Worm (Caenorhabditis elegans) whole organism, L1 larva: Measurements from ENCODE around the gene C39D10.7.

ENCODE experiments used
- C04F5.9 ChIP-seq: sonication (generic microtip); optimal IDR thresholded peaks from 2 replicates; lab custom pipeline; 2016; ENCODE audit warnings: missing genetic modification characterization, missing compliant biosample characterization
- C16A3.4 ChIP-seq: fragments of 150-350 bp; optimal IDR thresholded peaks from 2 replicates; lab custom pipeline; 2014; ENCODE audit warnings: missing biosample characterization, missing genetic modification characterization
- F16B12.6 ChIP-seq: fragments of 150-350 bp; optimal IDR thresholded peaks from 2 replicates; lab custom pipeline; 2014; ENCODE audit warnings: missing biosample characterization, missing genetic modification characterization
- Y116A8C.19 ChIP-seq: sonication (generic microtip); optimal IDR thresholded peaks from 2 replicates; lab custom pipeline; 2016; ENCODE audit warnings: missing compliant biosample characterization, missing genetic modification characterization, borderline replicate concordance
- aha-1 ChIP-seq: fragments of 150-350 bp; optimal IDR thresholded peaks from 2 replicates; lab custom pipeline; 2014; ENCODE audit warnings: missing biosample characterization, missing genetic modification characterization
- blmp-1 ChIP-seq: fragments of 150-350 bp; optimal IDR thresholded peaks from 2 replicates; lab custom pipeline; 2014; ENCODE audit warnings: missing biosample characterization, missing genetic modification characterization
- ceh-63 ChIP-seq: fragments of 200-800 bp; sonication (Bioruptor generic); optimal IDR thresholded peaks from 2 replicates; lab custom pipeline; 2018; ENCODE audit warnings: mild to moderate bottlenecking, missing genetic modification characterization, missing compliant biosample characterization
- ceh-82 ChIP-seq, 3 experiments: fragments of 150-350 bp in 1 of 3; sonication (generic microtip) in 2 of 3; optimal IDR thresholded peaks; 2 replicates each; lab custom pipeline; 2014 to 2017; ENCODE audit warnings: missing biosample characterization in 3 of 3, missing genetic modification characterization in 3 of 3
- ceh-88 ChIP-seq: fragments of 200-800 bp; sonication (Bioruptor generic); IDR thresholded peaks from 2 replicates; pipeline ENCODE4 v1.3.6; 2022; ENCODE audit warnings: missing genetic modification characterization, missing compliant biosample characterization
- dpl-1 ChIP-seq, 3 experiments: fragments of 150-350 bp in 2 of 3; sonication (generic microtip) in 1 of 3; optimal IDR thresholded peaks; 2 replicates each; lab custom pipeline; 2014 to 2017; ENCODE audit warnings: missing biosample characterization in 3 of 3, missing genetic modification characterization in 3 of 3, missing genetic modification reagents in 3 of 3
- efl-1 ChIP-seq, 4 experiments: fragments of 150-350 bp; optimal IDR thresholded peaks in 3 of 4; peaks in 1 of 4; 1 replicate in 1 of 4; 2 replicates in 3 of 4; lab custom pipeline; 2014; ENCODE audit warnings: missing biosample characterization in 2 of 4, missing genetic modification characterization in 2 of 4, missing genetic modification reagents in 2 of 4
- egl-27 ChIP-seq, 2 experiments: fragments of 150-350 bp in 1 of 2; sonication (generic microtip); optimal IDR thresholded peaks; 3 replicates each; lab custom pipeline; 2017 to 2018; ENCODE audit warnings: missing biosample characterization in 2 of 2, missing genetic modification characterization in 2 of 2, missing genetic modification reagents in 2 of 2
- elt-2 ChIP-seq: sonication (generic microtip); optimal IDR thresholded peaks from 2 replicates; lab custom pipeline; 2016; ENCODE audit warnings: missing genetic modification characterization, mild to moderate bottlenecking, inconsistent platforms, missing compliant biosample characterization, missing genetic modification reagents
- elt-3 ChIP-seq, 6 experiments: fragments of 150-350 bp in 1 of 6; sonication (generic microtip); optimal IDR thresholded peaks; 2 replicates each; lab custom pipeline; 2017 to 2018; ENCODE audit warnings: missing biosample characterization in 6 of 6, missing genetic modification characterization in 6 of 6, inconsistent platforms in 1 of 6
- fkh-10 ChIP-seq: sonication (generic microtip); optimal IDR thresholded peaks from 2 replicates; lab custom pipeline; 2017; ENCODE audit warnings: missing biosample characterization, missing genetic modification reagents, missing genetic modification characterization
- fkh-8 ChIP-seq: sonication (generic microtip); optimal IDR thresholded peaks from 2 replicates; lab custom pipeline; 2016; ENCODE audit warnings: mild to moderate bottlenecking, missing genetic modification characterization, missing compliant biosample characterization
- fos-1 ChIP-seq: fragments of 150-350 bp; optimal IDR thresholded peaks from 2 replicates; lab custom pipeline; 2014; ENCODE audit warnings: missing biosample characterization, missing genetic modification characterization
- grh-1 ChIP-seq: fragments of 200-800 bp; sonication (Bioruptor generic); IDR thresholded peaks from 2 replicates; pipeline ENCODE4 v1.3.6; 2022; ENCODE audit warnings: missing genetic modification reagents, missing genetic modification characterization, missing compliant biosample characterization
- isw-1 ChIP-seq: fragments of 200-800 bp; sonication (Bioruptor generic); IDR thresholded peaks from 2 replicates; pipeline ENCODE4 v1.3.6; 2022; ENCODE audit warnings: missing genetic modification characterization, missing compliant biosample characterization
- jun-1 ChIP-seq: fragments of 150-350 bp; optimal IDR thresholded peaks from 2 replicates; lab custom pipeline; 2014; ENCODE audit warnings: missing biosample characterization, missing genetic modification reagents, missing genetic modification characterization
- lin-14 ChIP-seq: fragments of 200-800 bp; sonication (Bioruptor generic); optimal IDR thresholded peaks from 2 replicates; lab custom pipeline; 2018; ENCODE audit warnings: mild to moderate bottlenecking, missing genetic modification characterization, moderate library complexity, missing compliant biosample characterization
- lin-35 ChIP-seq, 2 experiments: fragments of 150-350 bp; optimal IDR thresholded peaks; 2 replicates each; lab custom pipeline; 2014; ENCODE audit warnings: missing biosample characterization in 2 of 2, missing genetic modification characterization in 2 of 2, missing genetic modification reagents in 2 of 2
- lsy-2 ChIP-seq, 2 experiments: fragments of 150-350 bp; optimal IDR thresholded peaks; 2 replicates each; lab custom pipeline; 2014; ENCODE audit warnings: missing biosample characterization in 2 of 2, missing genetic modification characterization in 2 of 2
- mdl-1 ChIP-seq, 2 experiments: fragments of 150-350 bp; optimal IDR thresholded peaks; 2 replicates each; lab custom pipeline; 2014 to 2017; ENCODE audit warnings: missing biosample characterization in 2 of 2, missing genetic modification characterization in 2 of 2, inconsistent platforms in 1 of 2
- mep-1 ChIP-seq: fragments of 150-350 bp; optimal IDR thresholded peaks from 2 replicates; lab custom pipeline; 2014; ENCODE audit warnings: missing biosample characterization, missing genetic modification characterization
- nhr-19 ChIP-seq: fragments of 200-800 bp; sonication (Bioruptor generic); conservative IDR thresholded peaks from 2 replicates; pipeline ENCODE4 v1.3.6; 2022; ENCODE audit warnings: missing genetic modification characterization, missing compliant biosample characterization
- nhr-20 ChIP-seq: sonication (generic microtip); optimal IDR thresholded peaks from 2 replicates; lab custom pipeline; 2016; ENCODE audit warnings: mild to moderate bottlenecking, missing genetic modification characterization, missing compliant biosample characterization
- nhr-47 ChIP-seq: sonication (generic microtip); optimal IDR thresholded peaks from 2 replicates; lab custom pipeline; 2016; ENCODE audit warnings: mild to moderate bottlenecking, missing genetic modification characterization, moderate library complexity, missing compliant biosample characterization
- nhr-71 ChIP-seq: sonication (generic microtip); optimal IDR thresholded peaks from 2 replicates; lab custom pipeline; 2016; ENCODE audit warnings: mild to moderate bottlenecking, missing genetic modification characterization, moderate library complexity, missing compliant biosample characterization
- nhr-77 ChIP-seq: fragments of 150-350 bp; optimal IDR thresholded peaks from 2 replicates; lab custom pipeline; 2014; ENCODE audit warnings: missing biosample characterization, missing genetic modification characterization
- nhr-85 ChIP-seq: sonication (generic microtip); peaks from one replicate; lab custom pipeline; 2016; ENCODE audit warnings: missing genetic modification characterization, inconsistent platforms, missing compliant biosample characterization
- nhr-90 ChIP-seq: sonication (generic microtip); optimal IDR thresholded peaks from 2 replicates; lab custom pipeline; 2016; ENCODE audit warnings: mild to moderate bottlenecking, missing genetic modification characterization, missing compliant biosample characterization; ENCODE audit not compliant: poor library complexity
- pqm-1 ChIP-seq: sonication (generic microtip); optimal IDR thresholded peaks from 3 replicates; lab custom pipeline; 2017; ENCODE audit warnings: missing biosample characterization, missing genetic modification characterization
- rnt-1 ChIP-seq: sonication (generic microtip); optimal IDR thresholded peaks from 2 replicates; lab custom pipeline; 2016; ENCODE audit warnings: mild to moderate bottlenecking, missing genetic modification characterization, moderate library complexity, missing compliant biosample characterization
- snu-23 ChIP-seq: sonication (generic microtip); optimal IDR thresholded peaks from 2 replicates; lab custom pipeline; 2016; ENCODE audit warnings: missing genetic modification characterization, missing compliant biosample characterization
- sptf-1 ChIP-seq: fragments of 150-350 bp; optimal IDR thresholded peaks from 2 replicates; lab custom pipeline; 2014; ENCODE audit warnings: missing biosample characterization, missing genetic modification characterization
- sup-37 ChIP-seq: fragments of 200-800 bp; sonication (Bioruptor generic); optimal IDR thresholded peaks from 2 replicates; lab custom pipeline; 2018; ENCODE audit warnings: mild to moderate bottlenecking, missing genetic modification characterization, missing compliant biosample characterization
- swsn-7 ChIP-seq: sonication (generic microtip); optimal IDR thresholded peaks from 2 replicates; lab custom pipeline; 2016; ENCODE audit warnings: missing genetic modification characterization, missing compliant biosample characterization
- tbx-2 ChIP-seq: sonication (generic microtip); optimal IDR thresholded peaks from 2 replicates; lab custom pipeline; 2016; ENCODE audit warnings: missing genetic modification characterization, missing compliant biosample characterization
- unc-130 ChIP-seq: fragments of 150-350 bp; optimal IDR thresholded peaks from 2 replicates; lab custom pipeline; 2017; ENCODE audit warnings: missing biosample characterization, missing genetic modification characterization, inconsistent platforms
- unc-98 ChIP-seq: fragments of 200-800 bp; sonication (Bioruptor generic); IDR thresholded peaks from 2 replicates; pipeline ENCODE4 v1.3.6; 2022; ENCODE audit warnings: missing genetic modification characterization, missing compliant biosample characterization
- vab-15 ChIP-seq: sonication (generic microtip); optimal IDR thresholded peaks from 2 replicates; lab custom pipeline; 2017; ENCODE audit warnings: missing genotype, mild to moderate bottlenecking, missing genetic modification characterization, missing compliant biosample characterization
- xbp-1 ChIP-seq: sonication (generic microtip); optimal IDR thresholded peaks from 2 replicates; lab custom pipeline; 2016; ENCODE audit warnings: missing genetic modification characterization, missing compliant biosample characterization

The C39D10.7 gene

DNA sequence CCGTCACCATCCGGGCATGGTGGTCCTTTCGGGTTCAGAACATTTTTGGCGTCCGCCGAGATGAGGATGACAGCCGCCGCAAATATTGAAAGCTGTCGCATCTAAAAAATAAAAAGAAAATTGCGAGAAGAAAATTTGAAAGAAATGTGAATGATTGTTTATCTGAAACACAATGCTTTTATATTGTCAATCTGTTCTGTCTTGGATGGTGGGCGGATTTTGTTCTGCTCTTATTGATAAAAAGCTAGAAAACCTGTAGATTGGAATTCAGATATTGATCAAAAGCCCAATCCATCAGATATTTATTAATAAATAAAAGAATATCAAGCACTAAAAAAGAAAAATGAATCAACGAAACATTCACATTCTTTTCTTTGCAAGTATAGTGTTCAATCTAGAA is at the start of gene C39D10.7:
Gene C39D10.7, minus strand, starts transcription at position 101 of the 400 bp plus-strand sequence.
- no peak for TF ChIP-seq egl-27 (tag; optimal IDR thresholded peaks at IDR 0.05; lab: Kevin White, UChicago)
- TF ChIP-seq rnt-1, result no peak
- no peak for TF ChIP-seq isw-1
- no peak for TF ChIP-seq pqm-1 (tag; lab: Kevin White, UChicago)
- no peak for TF ChIP-seq sptf-1
- TF ChIP-seq fkh-8 (tag; lab: Kevin White, UChicago), result no peak
- no peak for TF ChIP-seq ceh-82 (tag; optimal IDR thresholded peaks at IDR 0.05; lab: Kevin White, UChicago)
- TF ChIP-seq C04F5.9 (tag; lab: Kevin White, UChicago), result no peak
- TF ChIP-seq fkh-10, result no peak
- TF ChIP-seq swsn-7 (tag; lab: Kevin White, UChicago), result no peak
- no peak for TF ChIP-seq unc-98 (GFP tag; lab: Robert Waterston, UW)

ce11 chrX:7962056-7962485 is 48.3 kb upstream of the C39D10.7 start:
- peak in 1 of 2 experiments; percentile 46 for TF ChIP-seq efl-1 (optimal IDR thresholded peaks at IDR 0.05; lab: Kevin White, UChicago)
- peak in 1 of 2 experiments; percentile 8 for TF ChIP-seq efl-1 (GFP tag; optimal IDR thresholded peaks at IDR 0.05 in 1 of 2; lab: Kevin White, UChicago)
- TF ChIP-seq C16A3.4 (tag; lab: Kevin White, UChicago), result peak; percentile 12
- TF ChIP-seq lin-14 (GFP tag; lab: Kevin White, UChicago), result peak; percentile 79
- TF ChIP-seq snu-23, result peak; percentile 72
- no peak for TF ChIP-seq vab-15 (tag; lab: Kevin White, UChicago)
- peak in 3 of 6 experiments; percentile 28 to 60 (median 59) for TF ChIP-seq elt-3 (tag; optimal IDR thresholded peaks at IDR 0.05; lab: Kevin White, UChicago)
- peak; percentile 19 for TF ChIP-seq unc-130 (tag; lab: Kevin White, UChicago)
- TF ChIP-seq nhr-77 (tag; lab: Kevin White, UChicago), result peak; percentile 40
- peak; percentile 40 for TF ChIP-seq blmp-1 (tag; lab: Kevin White, UChicago)
- peak; percentile 73 for TF ChIP-seq nhr-20
- TF ChIP-seq F16B12.6, result peak; percentile 68
- TF ChIP-seq ceh-63 (GFP tag; lab: Kevin White, UChicago), result no peak
- no peak for TF ChIP-seq ceh-88 (GFP tag; lab: Robert Waterston, UW)
- no peak for TF ChIP-seq Y116A8C.19
- peak in 1 of 2 experiments; percentile 38 for TF ChIP-seq mdl-1 (tag; optimal IDR thresholded peaks at IDR 0.05; lab: Kevin White, UChicago)
- peak; percentile 24; the same call in 1 of the 2 replicates for TF ChIP-seq nhr-19
- TF ChIP-seq sup-37, result no peak
- peak; percentile 95 for TF ChIP-seq elt-2 (tag; lab: Kevin White, UChicago)
- TF ChIP-seq nhr-47 (tag; lab: Kevin White, UChicago), result peak; percentile 54
- TF ChIP-seq ceh-82 (tag; optimal IDR thresholded peaks at IDR 0.05; lab: Kevin White, UChicago), result peak in 1 of 3 experiments; percentile 45
- peak; percentile 10 for TF ChIP-seq fos-1 (tag; lab: Kevin White, UChicago)
- TF ChIP-seq xbp-1 (tag; lab: Kevin White, UChicago), result peak; percentile 37
- TF ChIP-seq tbx-2 (tag; lab: Kevin White, UChicago), result peak; percentile 39
- peak; percentile 49 for TF ChIP-seq nhr-90 (tag; lab: Kevin White, UChicago)
- TF ChIP-seq swsn-7 (tag; lab: Kevin White, UChicago), result peak; percentile 17
- peak; percentile 92 for TF ChIP-seq nhr-85 (tag; lab: Kevin White, UChicago)
- TF ChIP-seq jun-1 (tag; lab: Kevin White, UChicago), result peak; percentile 19
- no peak for TF ChIP-seq fkh-10
- TF ChIP-seq pqm-1 (tag; lab: Kevin White, UChicago), result peak; percentile 94
- peak; percentile 45 to 73 for TF ChIP-seq lin-35 (GFP tag; optimal IDR thresholded peaks at IDR 0.05; lab: Kevin White, UChicago)
- no peak for TF ChIP-seq aha-1
- 0 out of 2 replicates have a peak, but pooled peaks have one; percentile 21 for TF ChIP-seq grh-1
- TF ChIP-seq mep-1 (tag; lab: Kevin White, UChicago), result peak; percentile 37
- peak; percentile 11 to 68 for TF ChIP-seq lsy-2 (tag; optimal IDR thresholded peaks at IDR 0.05; lab: Kevin White, UChicago)
- peak in 1 of 3 experiments; percentile 8 for TF ChIP-seq dpl-1 (GFP tag; optimal IDR thresholded peaks at IDR 0.05; lab: Kevin White, UChicago)
- TF ChIP-seq nhr-71 (tag; lab: Kevin White, UChicago), result peak; percentile 67
